Worm (Caenorhabditis elegans) whole organism, young adult: Measurements from ENCODE around the gene rad-54.L2.

Source experiments
- B0035.1 ChIP-seq: sonication (generic microtip); optimal IDR thresholded peaks from 2 replicates; lab custom pipeline; 2016; ENCODE audit warnings: missing genetic modification characterization, mild to moderate bottlenecking, missing compliant biosample characterization, missing genotype, missing genetic modification reagents
- C06A6.2 ChIP-seq: fragments of 200-800 bp; sonication (Bioruptor generic); conservative IDR thresholded peaks from 2 replicates; pipeline ENCODE4 v1.3.6; 2022; ENCODE audit warnings: missing genetic modification characterization, missing compliant biosample characterization
- F23B12.7 ChIP-seq: sonication (generic microtip); optimal IDR thresholded peaks from 2 replicates; lab custom pipeline; 2017; ENCODE audit warnings: missing genetic modification characterization, mild to moderate bottlenecking, missing compliant biosample characterization, antibody characterized with exemption, moderate library complexity; ENCODE audit not compliant: insufficient read depth
- F37B4.10 ChIP-seq: fragments of 200-800 bp; sonication (Bioruptor generic); IDR thresholded peaks from 2 replicates; pipeline ENCODE4 v1.3.6; 2022; ENCODE audit warnings: missing genetic modification characterization, missing compliant biosample characterization
- F39B2.1 ChIP-seq: fragments of 200-800 bp; sonication (Bioruptor generic); IDR thresholded peaks from 2 replicates; pipeline ENCODE4 v1.3.6; 2022; ENCODE audit warnings: missing genetic modification reagents, missing genetic modification characterization, missing compliant biosample characterization
- F49E8.2 ChIP-seq: sonication (generic microtip); optimal IDR thresholded peaks from 3 replicates; lab custom pipeline; 2017; ENCODE audit warnings: missing genetic modification characterization, mild to moderate bottlenecking, missing compliant biosample characterization, antibody characterized with exemption, moderate library complexity; ENCODE audit not compliant: insufficient read depth
- F52B5.7 ChIP-seq: sonication (generic microtip); optimal IDR thresholded peaks from 2 replicates; lab custom pipeline; 2016; ENCODE audit warnings: mild to moderate bottlenecking, missing genetic modification characterization, missing compliant biosample characterization
- Y53G8AR.9 ChIP-seq: fragments of 200-800 bp; sonication (Bioruptor generic); conservative IDR thresholded peaks from 2 replicates; pipeline ENCODE4 v1.3.6; 2022; ENCODE audit warnings: missing genetic modification reagents, missing genetic modification characterization, missing compliant biosample characterization
- Y79H2A.3 ChIP-seq: fragments of 200-800 bp; sonication (Bioruptor generic); conservative IDR thresholded peaks from 2 replicates; pipeline ENCODE4 v1.3.6; 2022; ENCODE audit warnings: missing genetic modification reagents, missing genetic modification characterization, missing compliant biosample characterization
- Y95B8A.8 ChIP-seq: fragments of 200-800 bp; sonication (Bioruptor generic); IDR thresholded peaks from 2 replicates; pipeline ENCODE4 v1.3.6; 2022; ENCODE audit warnings: missing genetic modification reagents, missing genetic modification characterization, missing compliant biosample characterization
- aptf-2 ChIP-seq: fragments of 200-800 bp; sonication (Bioruptor generic); conservative IDR thresholded peaks from 2 replicates; pipeline ENCODE4 v1.3.6; 2022; ENCODE audit warnings: missing genetic modification reagents, missing genetic modification characterization, missing compliant biosample characterization
- attf-3 ChIP-seq: fragments of 200-800 bp; sonication (Bioruptor generic); conservative IDR thresholded peaks from 2 replicates; pipeline ENCODE4 v1.3.6; 2022; ENCODE audit warnings: missing genetic modification reagents, missing genetic modification characterization, missing compliant biosample characterization
- attf-6 ChIP-seq: fragments of 200-800 bp; sonication (Bioruptor generic); IDR thresholded peaks from 2 replicates; pipeline ENCODE4 v1.3.6; 2022; ENCODE audit warnings: missing genetic modification reagents, missing genetic modification characterization, missing compliant biosample characterization
- ccch-3 ChIP-seq: fragments of 200-800 bp; sonication (Bioruptor generic); optimal IDR thresholded peaks from 2 replicates; lab custom pipeline; 2018; ENCODE audit warnings: mild to moderate bottlenecking, missing genetic modification characterization, missing compliant biosample characterization
- ceh-40 ChIP-seq: fragments of 200-800 bp; sonication (Bioruptor generic); IDR thresholded peaks from 2 replicates; pipeline ENCODE4 v1.3.6; 2022; ENCODE audit warnings: missing genetic modification characterization, missing compliant biosample characterization
- ceh-79 ChIP-seq: sonication (generic microtip); optimal IDR thresholded peaks from 2 replicates; lab custom pipeline; 2017; ENCODE audit warnings: mild to moderate bottlenecking, missing genetic modification characterization, missing compliant biosample characterization
- dpl-1 ChIP-seq: fragments of 150-350 bp; optimal IDR thresholded peaks from 2 replicates; lab custom pipeline; 2014; ENCODE audit warnings: missing biosample characterization, missing genetic modification reagents, missing genetic modification characterization
- gei-17 ChIP-seq: fragments of 200-800 bp; sonication (Bioruptor generic); optimal IDR thresholded peaks from 2 replicates; lab custom pipeline; 2018; ENCODE audit warnings: mild to moderate bottlenecking, missing genetic modification characterization, missing compliant biosample characterization
- hlh-26 ChIP-seq: fragments of 200-800 bp; sonication (Bioruptor generic); conservative IDR thresholded peaks from 2 replicates; pipeline ENCODE4 v1.3.6; 2022; ENCODE audit warnings: missing genetic modification reagents, missing genetic modification characterization, missing compliant biosample characterization
- hmg-1.2 ChIP-seq: fragments of 200-800 bp; sonication (Bioruptor generic); IDR thresholded peaks from 2 replicates; pipeline ENCODE4 v1.3.6; 2022; ENCODE audit warnings: missing genetic modification reagents, missing genetic modification characterization, missing compliant biosample characterization
- let-607 ChIP-seq, 2 experiments: fragments of 200-800 bp in 1 of 2; sonication (Bioruptor generic) in 1 of 2; sonication (generic microtip) in 1 of 2; optimal IDR thresholded peaks; 2 replicates each; lab custom pipeline; 2016 to 2018; ENCODE audit warnings: mild to moderate bottlenecking in 2 of 2, missing compliant biosample characterization in 2 of 2, missing genetic modification characterization in 2 of 2, moderate library complexity in 2 of 2, missing genotype in 1 of 2
- lin-54 ChIP-seq: fragments of 200-800 bp; sonication (Bioruptor generic); optimal IDR thresholded peaks from 2 replicates; lab custom pipeline; 2018; ENCODE audit warnings: mild to moderate bottlenecking, missing genetic modification characterization, missing compliant biosample characterization
- lir-1 ChIP-seq: fragments of 200-800 bp; sonication (Bioruptor generic); conservative IDR thresholded peaks from 2 replicates; pipeline ENCODE4 v1.3.6; 2022; ENCODE audit warnings: missing genetic modification reagents, missing genetic modification characterization, missing compliant biosample characterization
- lsl-1 ChIP-seq: fragments of 200-800 bp; sonication (Bioruptor generic); optimal IDR thresholded peaks from 2 replicates; lab custom pipeline; 2018; ENCODE audit warnings: mild to moderate bottlenecking, missing genetic modification characterization, moderate library complexity, missing compliant biosample characterization
- nfyb-1 ChIP-seq: fragments of 200-800 bp; sonication (Bioruptor generic); IDR thresholded peaks from 2 replicates; pipeline ENCODE4 v1.3.6; 2022; ENCODE audit warnings: missing genetic modification reagents, missing genetic modification characterization, missing compliant biosample characterization
- nhr-179 ChIP-seq: sonication (generic microtip); optimal IDR thresholded peaks from 2 replicates; lab custom pipeline; 2016; ENCODE audit warnings: mild to moderate bottlenecking, missing genetic modification characterization, missing compliant biosample characterization
- nhr-27 ChIP-seq: fragments of 200-800 bp; sonication (Bioruptor generic); optimal IDR thresholded peaks from 2 replicates; lab custom pipeline; 2018; ENCODE audit warnings: mild to moderate bottlenecking, missing genetic modification characterization, moderate library complexity, missing compliant biosample characterization
- rcor-1 ChIP-seq: fragments of 200-800 bp; sonication (Bioruptor generic); IDR thresholded peaks from 2 replicates; pipeline ENCODE4 v1.3.6; 2022; ENCODE audit warnings: missing genetic modification reagents, missing genetic modification characterization, missing compliant biosample characterization
- snpc-1.1 ChIP-seq: sonication (generic microtip); optimal IDR thresholded peaks from 2 replicates; lab custom pipeline; 2017; ENCODE audit warnings: missing genetic modification characterization, mild to moderate bottlenecking, missing compliant biosample characterization, antibody characterized with exemption, moderate library complexity, missing genotype, missing genetic modification reagents; ENCODE audit not compliant: insufficient read depth
- snpc-1.3 ChIP-seq: sonication (generic microtip); optimal IDR thresholded peaks from 2 replicates; lab custom pipeline; 2017; ENCODE audit warnings: missing genetic modification characterization, mild to moderate bottlenecking, missing compliant biosample characterization, antibody characterized with exemption, moderate library complexity, missing genotype, missing genetic modification reagents; ENCODE audit not compliant: insufficient read depth
- snpc-3.4 ChIP-seq: sonication (generic microtip); optimal IDR thresholded peaks from 2 replicates; lab custom pipeline; 2017; ENCODE audit warnings: missing genetic modification characterization, mild to moderate bottlenecking, missing compliant biosample characterization, antibody characterized with exemption, moderate library complexity, missing genotype, missing genetic modification reagents
- ztf-18 ChIP-seq: sonication (generic microtip); optimal IDR thresholded peaks from 2 replicates; lab custom pipeline; 2016; ENCODE audit warnings: missing genotype, mild to moderate bottlenecking, missing genetic modification characterization, missing compliant biosample characterization
- ztf-22 ChIP-seq: fragments of 200-800 bp; sonication (Bioruptor generic); optimal IDR thresholded peaks from 2 replicates; lab custom pipeline; 2018; ENCODE audit warnings: mild to moderate bottlenecking, missing genetic modification characterization, moderate library complexity, missing compliant biosample characterization
- ztf-25 ChIP-seq: fragments of 200-800 bp; sonication (Bioruptor generic); IDR thresholded peaks from 2 replicates; pipeline ENCODE4 v1.3.6; 2022; ENCODE audit warnings: missing genetic modification reagents, missing genetic modification characterization, missing compliant biosample characterization

Gene rad-54.L2

DNA sequence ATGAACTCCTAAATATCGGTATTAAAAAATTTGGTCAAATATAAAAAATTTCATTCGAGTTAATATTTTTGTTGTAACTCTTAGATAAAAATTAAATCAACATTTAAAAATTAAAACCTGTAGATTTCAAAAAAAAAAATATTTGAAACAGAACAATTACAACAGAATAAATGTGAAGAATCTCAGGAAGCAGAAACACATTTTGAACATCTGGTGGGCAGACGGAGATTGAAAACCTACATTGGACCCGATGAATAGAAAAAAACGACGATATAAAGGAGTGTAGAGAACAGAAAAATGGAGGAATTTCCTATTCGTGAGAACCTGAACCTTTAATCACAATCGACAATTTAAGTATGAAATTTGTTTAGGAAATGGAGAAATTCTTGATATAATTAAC is 30.2 kb downstream of the rad-54.L2 start:
- TF ChIP-seq nfyb-1, result no peak
- no peak for TF ChIP-seq nhr-27 (tag; lab: Kevin White, UChicago)
- TF ChIP-seq lin-54, result no peak
- TF ChIP-seq aptf-2 (GFP tag; lab: Robert Waterston, UW), result no peak
- TF ChIP-seq F52B5.7, result no peak
- no peak for TF ChIP-seq ztf-25 (GFP tag; lab: Robert Waterston, UW)
- no peak for TF ChIP-seq ccch-3 (GFP tag; lab: Kevin White, UChicago)
- no peak for TF ChIP-seq snpc-1.1 (tag; lab: Kevin White, UChicago)
- no peak for TF ChIP-seq hmg-1.2 (GFP tag; lab: Robert Waterston, UW)
- no peak for TF ChIP-seq attf-6
- TF ChIP-seq ztf-22, result no peak
- no peak for TF ChIP-seq dpl-1 (GFP tag; lab: Kevin White, UChicago)
- TF ChIP-seq hlh-26 (GFP tag; lab: Robert Waterston, UW), result no peak
- no peak for TF ChIP-seq snpc-1.3
- no peak for TF ChIP-seq C06A6.2
- no peak for TF ChIP-seq Y95B8A.8 (GFP tag; lab: Robert Waterston, UW)
- no peak for TF ChIP-seq lsl-1 (GFP tag; lab: Kevin White, UChicago)
- no peak for TF ChIP-seq ceh-79 (tag; lab: Kevin White, UChicago)
- TF ChIP-seq nhr-179 (tag; lab: Kevin White, UChicago), result no peak
- TF ChIP-seq ztf-18, result no peak
- TF ChIP-seq, all 124 proteins: peak for 0

DNA sequence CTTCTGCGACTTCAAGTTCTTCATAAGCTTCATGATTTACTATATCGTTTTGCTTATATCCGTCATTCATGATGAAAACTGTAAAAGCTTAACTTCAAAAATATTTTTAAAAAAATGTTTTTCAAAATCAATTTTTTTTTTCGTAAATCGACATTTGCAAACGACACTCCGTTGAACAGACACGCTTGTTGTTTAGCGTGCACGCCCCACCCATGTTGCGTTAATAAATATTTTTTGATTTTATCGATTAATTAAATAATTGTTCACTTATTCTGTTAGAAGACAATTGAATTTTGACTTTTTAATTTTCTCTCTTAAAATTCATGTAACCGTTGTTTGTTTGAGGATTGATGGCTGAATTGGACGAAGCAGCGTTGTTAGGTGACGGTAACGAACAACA is 32.1 kb downstream of the rad-54.L2 start, which contains the start of the genes D1046.2 and cfim-2:
D1046.2 (minus strand) TSS at position 78 of the 400 bp plus-strand sequence.
cfim-2 (plus strand) TSS at position 335 of the 400 bp plus-strand sequence.
- TF ChIP-seq B0035.1 (tag; lab: Kevin White, UChicago) (no peak), F23B12.7 (tag; lab: Kevin White, UChicago) (peak; percentile 4), attf-3 (GFP tag; lab: Robert Waterston, UW) (peak; percentile 96), ceh-40 (GFP tag; lab: Robert Waterston, UW) (no peak)

DNA sequence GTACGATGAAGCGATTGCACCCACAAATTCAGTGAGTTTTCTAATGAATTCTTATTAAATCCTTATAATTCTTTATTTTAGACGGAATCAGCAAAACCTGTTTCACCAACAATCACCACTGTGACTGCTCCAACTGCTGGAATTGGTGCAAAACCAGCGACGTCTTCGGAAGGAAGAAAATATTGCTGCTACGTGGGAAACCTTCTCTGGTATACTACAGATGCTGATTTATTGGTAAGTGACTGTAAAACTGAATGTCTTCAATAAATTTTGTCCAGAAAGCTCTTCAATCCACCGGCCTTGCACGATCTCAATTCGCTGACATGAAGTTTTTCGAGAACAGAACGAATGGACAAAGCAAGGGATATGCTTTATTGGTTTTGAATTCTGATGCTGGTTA is 32.6 kb downstream of the rad-54.L2 start:
- TF ChIP-seq F23B12.7 (tag; lab: Kevin White, UChicago), result no peak
- TF ChIP-seq gei-17 (GFP tag; lab: Kevin White, UChicago), result no peak
- no peak for TF ChIP-seq hlh-26 (GFP tag; lab: Robert Waterston, UW)
- no peak for TF ChIP-seq Y79H2A.3 (GFP tag; lab: Robert Waterston, UW)
- TF ChIP-seq rcor-1 (GFP tag; lab: Robert Waterston, UW), result no peak
- no peak for TF ChIP-seq Y53G8AR.9 (GFP tag; lab: Robert Waterston, UW)
- no peak for TF ChIP-seq F39B2.1
- TF ChIP-seq F49E8.2 (tag; lab: Kevin White, UChicago), result no peak
- TF ChIP-seq F37B4.10 (GFP tag; lab: Robert Waterston, UW), result no peak
- no peak for TF ChIP-seq dpl-1 (GFP tag; lab: Kevin White, UChicago)
- no peak for TF ChIP-seq snpc-3.4
- no peak for TF ChIP-seq lir-1
- no peak for TF ChIP-seq let-607 (tag; optimal IDR thresholded peaks at IDR 0.05; lab: Kevin White, UChicago)
